Fruit fly (Drosophila melanogaster): ENCODE data around the gene CG44006.

CG44006 gene

DNA sequence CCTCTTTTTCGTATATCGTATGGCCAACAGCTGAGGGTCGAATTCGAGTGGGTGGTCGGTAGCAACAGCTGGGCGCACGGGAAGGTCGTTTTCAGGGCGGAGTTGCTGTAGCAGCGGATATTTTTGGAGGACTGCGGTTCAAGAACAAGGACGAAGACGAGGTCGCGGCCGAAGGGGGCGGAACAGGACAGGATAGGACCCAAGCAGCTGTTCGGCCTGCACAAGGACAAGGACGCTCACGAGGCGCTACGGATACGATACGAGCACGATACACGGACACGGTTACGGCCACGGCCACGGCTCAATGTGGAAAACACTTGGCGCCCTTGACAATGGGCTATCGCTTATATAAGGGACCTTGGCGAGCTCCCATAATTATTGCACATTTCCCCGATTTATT lies 8.7 kb downstream of the CG44006 start:
- TF ChIP-seq Pif1A (GFP tag; optimal IDR thresholded peaks at IDR 0.05) (no peak), rn (GFP tag; IDR thresholded peaks at IDR 0.05) (no peak), CG32121 (GFP tag; IDR thresholded peaks at IDR 0.05) (no peak), CG17806 (tag; optimal IDR thresholded peaks at IDR 0.05) (no peak), CG9948 (tag; optimal IDR thresholded peaks at IDR 0.05) (no peak), Pif1B (GFP tag; optimal IDR thresholded peaks at IDR 0.05) (no peak), Ets98B (GFP tag; IDR thresholded peaks at IDR 0.05) (no peak)

- TF ChIP-seq CG15710 (tag; optimal IDR thresholded peaks at IDR 0.05) (peak; percentile 68), CG17806 (tag; optimal IDR thresholded peaks at IDR 0.05) (peak; percentile 60), CG32121 (GFP tag; IDR thresholded peaks at IDR 0.05) (no peak), CG9948 (tag; optimal IDR thresholded peaks at IDR 0.05) (peak; percentile 19), CG13204 (GFP tag; optimal IDR thresholded peaks at IDR 0.05) (peak; percentile 78), EcR (GFP tag; optimal IDR thresholded peaks at IDR 0.05) (peak; percentile 80), gl (tag; optimal IDR thresholded peaks at IDR 0.05) (peak; percentile 17), CG4496 (GFP tag; IDR thresholded peaks at IDR 0.05) (no peak), CG10348 (GFP tag; IDR thresholded peaks at IDR 0.05) (no peak), CG34367 (tag; optimal IDR thresholded peaks at IDR 0.05) (peak; percentile 53)
Measured at dm6 chr3L:18057752-18058518, 12.0 kb downstream of the CG44006 start.

DNA sequence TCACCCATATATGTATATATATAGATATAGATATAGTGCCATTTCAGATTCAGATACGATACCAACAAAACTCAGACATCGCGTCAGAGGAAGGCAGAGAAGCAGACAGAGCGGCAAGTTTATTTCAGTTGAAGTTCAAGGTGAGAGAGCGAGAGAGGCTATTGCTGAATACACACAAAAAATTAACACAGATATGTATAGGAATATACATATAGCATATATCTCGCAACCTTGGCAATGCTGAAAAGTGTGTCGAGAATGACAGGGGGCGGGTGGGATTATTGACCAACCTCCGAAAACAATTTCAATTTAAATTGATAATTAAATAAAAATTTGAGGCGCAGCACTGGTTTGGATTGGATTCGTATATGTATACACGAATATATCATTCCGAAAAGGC lies 12.9 kb downstream of the CG44006 start:
- TF ChIP-seq EcR (GFP tag; optimal IDR thresholded peaks at IDR 0.05), result peak; percentile 93
- TF ChIP-seq CG13204 (GFP tag; optimal IDR thresholded peaks at IDR 0.05), result no peak

DNA sequence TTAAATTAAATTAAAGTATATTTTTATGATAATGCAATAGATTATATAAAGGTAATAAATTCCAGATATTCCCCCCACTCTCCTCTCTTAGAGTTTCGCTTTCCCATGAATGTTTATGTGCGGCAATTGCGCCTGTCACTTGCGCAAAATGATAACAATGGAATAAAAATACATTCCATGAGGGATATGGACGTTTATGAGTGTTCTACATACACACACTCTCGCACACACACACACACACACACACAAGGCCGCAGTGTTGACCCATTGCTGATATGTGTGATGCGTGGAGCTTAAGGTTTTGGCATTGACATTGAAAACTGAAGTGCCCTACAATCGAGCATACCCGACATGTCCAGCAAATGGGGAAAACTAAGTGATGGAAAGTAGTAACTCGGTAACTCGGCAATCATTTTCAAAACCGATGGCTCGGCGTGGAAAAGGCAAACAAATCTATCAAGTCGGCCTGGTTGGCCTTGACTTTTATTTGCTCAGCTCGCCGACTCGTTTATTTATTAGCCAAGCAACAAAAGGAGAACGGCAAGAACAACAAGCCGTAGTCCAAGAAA lies 23.3 kb downstream of the CG44006 start:
- no peak for TF ChIP-seq D1 (tag; optimal IDR thresholded peaks at IDR 0.05)
- no peak for TF ChIP-seq CG14655 (GFP tag; optimal IDR thresholded peaks at IDR 0.05)
- TF ChIP-seq CG9948 (tag; optimal IDR thresholded peaks at IDR 0.05), result peak; percentile 6
- peak; percentile 25 for TF ChIP-seq CG8159 (tag; optimal IDR thresholded peaks at IDR 0.05)
- peak; percentile 14 for TF ChIP-seq CG17806 (tag; optimal IDR thresholded peaks at IDR 0.05)
- no peak for TF ChIP-seq rn (GFP tag; IDR thresholded peaks at IDR 0.05)
- no peak for TF ChIP-seq Pif1B (GFP tag; optimal IDR thresholded peaks at IDR 0.05)
- no peak for TF ChIP-seq fd96Ca (GFP tag; IDR thresholded peaks at IDR 0.05)
- TF ChIP-seq CG32121 (GFP tag; IDR thresholded peaks at IDR 0.05), result no peak
- no peak for TF ChIP-seq Ets98B (GFP tag; IDR thresholded peaks at IDR 0.05)
- TF ChIP-seq CG4496 (GFP tag; IDR thresholded peaks at IDR 0.05), result no peak
- TF ChIP-seq CG15710 (tag; optimal IDR thresholded peaks at IDR 0.05), result peak; percentile 17
- TF ChIP-seq CG34367 (tag; optimal IDR thresholded peaks at IDR 0.05), result no peak
- peak; percentile 74 for TF ChIP-seq EcR (GFP tag; optimal IDR thresholded peaks at IDR 0.05)
- no peak for TF ChIP-seq CG8301 (tag; optimal IDR thresholded peaks at IDR 0.05)
- no peak for TF ChIP-seq CG10348 (GFP tag; IDR thresholded peaks at IDR 0.05)
- no peak for TF ChIP-seq gl (tag; optimal IDR thresholded peaks at IDR 0.05)
- TF ChIP-seq Pif1A (GFP tag; optimal IDR thresholded peaks at IDR 0.05), result no peak
- no peak for TF ChIP-seq Snoo (tag; optimal IDR thresholded peaks at IDR 0.05)
- TF ChIP-seq CG13204 (GFP tag; optimal IDR thresholded peaks at IDR 0.05), result no peak
- TF ChIP-seq CG12605 (GFP tag; IDR thresholded peaks at IDR 0.05), result no peak

- TF ChIP-seq Ets98B (GFP tag; IDR thresholded peaks at IDR 0.05) (no peak), CG32121 (GFP tag; IDR thresholded peaks at IDR 0.05) (0 out of 2 replicates have a peak, but pooled peaks have one; percentile 39), CG12605 (GFP tag; IDR thresholded peaks at IDR 0.05) (no peak), CG34367 (tag; optimal IDR thresholded peaks at IDR 0.05) (no peak)
Measured at dm6 chr3L:18044333-18045043, 25.5 kb downstream of the CG44006 start.

DNA sequence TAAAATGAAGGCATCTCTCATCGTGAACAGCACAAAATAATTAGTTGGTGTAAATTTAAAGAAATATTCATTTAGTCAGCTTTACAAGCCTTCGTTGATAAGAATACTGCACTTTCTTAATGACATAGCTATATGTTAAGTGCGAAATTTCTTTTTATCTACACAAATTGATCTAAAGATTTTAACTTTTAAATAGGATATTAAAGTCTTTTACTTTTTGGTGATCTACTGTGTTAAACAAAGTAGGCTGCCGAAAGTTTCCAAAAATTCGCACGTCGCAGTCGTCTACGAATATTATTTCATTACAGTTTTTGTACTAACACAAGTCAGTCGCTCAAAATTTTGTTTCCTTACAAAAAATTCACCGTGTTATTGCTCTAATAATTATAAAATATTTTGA lies 27.5 kb downstream of the CG44006 start, which contains the start of gene CG42393:
CG42393 (plus strand) TSS at position 301 of the 400 bp plus-strand sequence.
- TF ChIP-seq CG9948 (tag; optimal IDR thresholded peaks at IDR 0.05) (no peak), CG14655 (GFP tag; optimal IDR thresholded peaks at IDR 0.05) (no peak), D1 (tag; optimal IDR thresholded peaks at IDR 0.05) (no peak), CG32121 (GFP tag; IDR thresholded peaks at IDR 0.05) (no peak), CG34367 (tag; optimal IDR thresholded peaks at IDR 0.05) (no peak), CG17806 (tag; optimal IDR thresholded peaks at IDR 0.05) (no peak), gl (tag; optimal IDR thresholded peaks at IDR 0.05) (no peak), fd96Ca (GFP tag; IDR thresholded peaks at IDR 0.05) (no peak), CG13204 (GFP tag; optimal IDR thresholded peaks at IDR 0.05) (no peak)
